Worm (Caenorhabditis elegans): ENCODE data around the gene srx-3.

srx-3 gene

DNA sequence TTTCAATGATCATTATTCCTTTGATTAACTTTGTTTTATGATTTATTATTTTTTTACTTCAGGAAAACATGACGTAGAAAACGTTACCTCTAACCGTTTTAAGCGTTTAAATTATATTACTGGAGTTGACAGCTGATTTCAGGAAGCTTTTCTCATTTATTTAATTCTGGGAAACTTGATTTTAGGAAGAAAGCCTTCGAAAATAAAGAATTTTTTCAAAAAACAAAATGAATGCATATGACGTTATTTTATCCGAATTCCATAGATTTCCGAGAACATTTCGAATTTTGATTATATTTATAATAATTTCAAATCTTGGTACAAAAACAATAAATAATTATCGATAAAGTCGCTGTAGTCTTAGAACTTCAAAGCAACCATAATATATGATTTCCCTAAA, 43.9 kb downstream of the srx-3 start:
- TF ChIP-seq fkh-10 (GFP tag; optimal IDR thresholded peaks at IDR 0.05) = no peak
- TF ChIP-seq tbx-7 (tag; optimal IDR thresholded peaks at IDR 0.05) = no peak
- TF ChIP-seq K09A11.1 (tag; optimal IDR thresholded peaks at IDR 0.05; ENCODE audit: insufficient read depth) = no peak
- TF ChIP-seq ceh-31 (tag; optimal IDR thresholded peaks at IDR 0.05) = no peak
- TF ChIP-seq F13H6.1 (tag; optimal IDR thresholded peaks at IDR 0.05) = no peak
- no peak for TF ChIP-seq hlh-30 (tag; optimal IDR thresholded peaks at IDR 0.05; ENCODE audit: insufficient read depth)
- TF ChIP-seq ceh-22 (tag; optimal IDR thresholded peaks at IDR 0.05) = no peak
- no peak for TF ChIP-seq hlh-8 (tag; optimal IDR thresholded peaks at IDR 0.05)
- TF ChIP-seq syd-9 (tag; optimal IDR thresholded peaks at IDR 0.05) = no peak
- TF ChIP-seq odd-2 (tag; optimal IDR thresholded peaks at IDR 0.05) = no peak
- TF ChIP-seq pros-1 (tag; optimal IDR thresholded peaks at IDR 0.05) = no peak
- no peak for TF ChIP-seq ceh-30 (tag; optimal IDR thresholded peaks at IDR 0.05)
- no peak for TF ChIP-seq hlh-6 (tag; optimal IDR thresholded peaks at IDR 0.05)

DNA sequence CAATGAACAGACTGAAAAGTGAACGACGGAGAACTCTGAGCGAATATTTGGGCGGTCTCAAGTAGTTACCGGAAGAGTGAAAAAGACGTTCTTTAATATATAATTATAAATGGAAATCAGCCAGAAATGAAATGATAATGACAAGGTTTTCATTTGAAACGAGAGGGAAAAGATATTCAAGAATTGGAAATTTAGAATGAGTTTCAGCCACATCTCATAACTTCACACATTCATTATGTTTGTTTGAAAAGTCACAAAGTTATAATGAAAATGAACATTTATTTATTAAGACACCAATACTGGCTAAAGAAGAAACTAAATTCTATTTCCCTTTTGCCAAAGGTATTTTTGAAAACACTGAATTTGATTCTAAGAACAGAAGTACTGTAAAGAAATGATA, 45.8 kb downstream of the srx-3 start, which contains the start of gene C25E10.7:
Gene C25E10.7 (minus strand): TSS at position 101 of the 400 bp plus-strand sequence.
- TF ChIP-seq C38D4.7 (GFP tag; optimal IDR thresholded peaks at IDR 0.05) = no peak
- TF ChIP-seq T23F11.4 (GFP tag; optimal IDR thresholded peaks at IDR 0.05) = no peak
- TF ChIP-seq nhr-11 (tag; optimal IDR thresholded peaks at IDR 0.05) = no peak
- TF ChIP-seq ztf-16 (tag; optimal IDR thresholded peaks at IDR 0.05) = no peak
- TF ChIP-seq K09A11.1 (tag; optimal IDR thresholded peaks at IDR 0.05; ENCODE audit: insufficient read depth) = no peak
- TF ChIP-seq pax-1 (tag; optimal IDR thresholded peaks at IDR 0.05) = no peak
- TF ChIP-seq ceh-19 (GFP tag; optimal IDR thresholded peaks at IDR 0.05) = no peak
- TF ChIP-seq F13H6.1 (tag; optimal IDR thresholded peaks at IDR 0.05) = no peak
- no peak for TF ChIP-seq fkh-6 (tag; optimal IDR thresholded peaks at IDR 0.05)
- TF ChIP-seq sox-4 (tag; optimal IDR thresholded peaks at IDR 0.05) = no peak

DNA sequence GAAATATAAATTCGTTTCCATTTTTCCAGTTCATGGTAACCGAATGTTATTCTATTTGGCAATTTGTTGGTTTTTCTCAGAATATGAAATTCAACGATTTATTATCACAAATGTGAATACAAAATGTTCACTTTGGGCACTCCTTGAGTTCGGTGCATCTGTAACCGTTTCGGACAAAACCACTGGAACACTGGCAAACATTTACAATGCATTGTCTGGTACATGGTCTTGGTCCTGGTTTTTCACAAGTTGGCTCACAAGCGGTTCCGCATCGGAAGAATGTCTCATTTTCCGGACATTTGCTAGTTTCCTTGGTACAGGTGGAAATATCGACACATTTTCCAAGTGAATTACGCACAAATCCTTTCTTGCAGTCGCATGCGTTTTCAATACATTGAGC, 47.9 kb downstream of the srx-3 start:
- TF ChIP-seq dve-1 (tag; optimal IDR thresholded peaks at IDR 0.05) (no peak), pha-4 (tag; optimal IDR thresholded peaks at IDR 0.05) (no peak), hlh-8 (tag; optimal IDR thresholded peaks at IDR 0.05) (no peak), nhr-232 (tag; optimal IDR thresholded peaks at IDR 0.05) (no peak), nhr-11 (tag; optimal IDR thresholded peaks at IDR 0.05) (no peak), tbx-7 (tag; optimal IDR thresholded peaks at IDR 0.05) (no peak), pax-1 (tag; optimal IDR thresholded peaks at IDR 0.05) (no peak), unc-42 (tag; optimal IDR thresholded peaks at IDR 0.05) (no peak), C08G9.2 (tag; optimal IDR thresholded peaks at IDR 0.05) (no peak), unc-86 (tag; optimal IDR thresholded peaks at IDR 0.05) (no peak), ahr-1 (tag; optimal IDR thresholded peaks at IDR 0.05) (no peak), Y22D7AL.16 (tag; optimal IDR thresholded peaks at IDR 0.05) (no peak), pha-2 (tag; optimal IDR thresholded peaks at IDR 0.05) (no peak), sox-2 (GFP tag; IDR thresholded peaks at IDR 0.05) (no peak), dmd-4 (tag; optimal IDR thresholded peaks at IDR 0.05; ENCODE audit: borderline replicate concordance) (no peak)

DNA sequence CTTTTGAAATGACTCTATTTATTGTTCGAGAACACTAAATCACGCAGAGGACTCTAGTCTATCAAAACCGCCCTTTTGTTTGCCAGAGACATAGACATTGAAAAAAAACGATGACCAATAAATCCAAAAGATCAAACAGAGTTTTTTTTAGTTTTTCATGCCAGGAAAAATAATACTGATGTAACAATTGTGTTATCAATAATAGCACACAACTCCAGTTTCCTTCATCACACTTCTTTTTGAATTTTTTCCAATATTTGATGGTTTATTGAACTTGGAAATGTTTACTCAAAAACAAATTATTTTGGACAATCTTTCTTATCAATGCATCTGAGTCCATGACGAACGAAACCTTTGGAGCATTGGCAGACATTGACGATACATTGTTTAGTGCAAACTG, 48.6 kb downstream of the srx-3 start, which contains the start of gene C25E10.8:
Gene C25E10.8 (minus strand): TSS at position 101 of the 400 bp plus-strand sequence.
- TF ChIP-seq syd-9 (tag; optimal IDR thresholded peaks at IDR 0.05) = no peak

DNA sequence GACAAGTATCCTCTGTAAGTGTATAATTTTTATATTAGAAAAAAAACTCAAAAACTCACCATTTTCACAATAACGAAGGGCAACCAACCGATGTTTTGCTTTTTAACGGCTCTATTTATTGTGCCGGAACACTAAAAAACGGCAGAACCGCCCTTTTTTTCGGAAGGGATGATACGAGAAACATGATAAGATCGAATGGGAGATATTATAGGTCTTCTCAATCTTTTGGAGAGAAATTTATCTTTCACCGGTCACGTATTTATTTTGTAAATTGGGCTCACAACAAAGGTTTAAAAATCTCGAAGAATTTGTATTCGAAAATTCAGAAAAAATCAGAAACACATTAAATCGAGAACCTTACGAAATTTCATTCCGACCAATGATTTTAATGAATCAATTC, 49.4 kb downstream of the srx-3 start, which contains the start of gene swm-1:
Gene swm-1 (minus strand): TSS at position 101 of the 400 bp plus-strand sequence.
- TF ChIP-seq fkh-10 (GFP tag; optimal IDR thresholded peaks at IDR 0.05) (no peak), pha-4 (tag; optimal IDR thresholded peaks at IDR 0.05) (no peak), ceh-48 (tag; optimal IDR thresholded peaks at IDR 0.05) (no peak), ztf-16 (tag; optimal IDR thresholded peaks at IDR 0.05) (no peak)

All from whole organism, late embryonic.